Worm (Caenorhabditis elegans): ENCODE data around the gene rad-23.

Gene rad-23

DNA sequence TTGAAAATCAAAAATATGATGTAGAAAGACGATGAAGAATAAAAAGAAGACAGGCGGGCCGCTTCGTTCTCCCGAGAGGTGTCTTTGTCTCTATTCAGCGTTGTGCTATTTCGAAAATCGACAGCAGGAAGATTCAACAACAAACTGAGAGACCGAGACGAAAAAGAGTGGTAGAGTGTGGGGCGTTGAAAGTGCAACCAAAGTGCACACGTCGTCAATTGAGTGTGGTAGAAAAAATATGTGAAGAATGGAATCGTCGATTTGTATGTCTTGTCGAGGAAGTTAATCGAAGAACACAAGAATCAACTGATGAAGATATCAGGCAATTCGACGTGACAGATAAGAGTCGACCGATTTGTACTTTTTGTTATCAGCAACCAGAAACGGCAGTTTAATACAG, 33.4 kb downstream of the rad-23 start:
- TF ChIP-seq mbf-1 (tag; optimal IDR thresholded peaks at IDR 0.05) (no peak), peb-1 (tag; optimal IDR thresholded peaks at IDR 0.05) (no peak), sma-9 (GFP tag; optimal IDR thresholded peaks at IDR 0.05) (peak; percentile 97), sma-9 (tag; optimal IDR thresholded peaks at IDR 0.05) (no peak), nhr-11 (tag; optimal IDR thresholded peaks at IDR 0.05) (no peak), elt-3 (tag; optimal IDR thresholded peaks at IDR 0.05) (no peak), aly-2 (tag; optimal IDR thresholded peaks at IDR 0.05) (no peak), C34F6.9 (tag; optimal IDR thresholded peaks at IDR 0.05) (peak; percentile 47), lin-39 (tag; optimal IDR thresholded peaks at IDR 0.05) (no peak), unc-39 (tag; optimal IDR thresholded peaks at IDR 0.05) (no peak), lin-13 (GFP tag; optimal IDR thresholded peaks at IDR 0.05) (peak; percentile 35), snpc-4 (tag; optimal IDR thresholded peaks at IDR 0.05) (no peak), alr-1 (tag; optimal IDR thresholded peaks at IDR 0.05) (no peak), dmd-4 (tag; optimal IDR thresholded peaks at IDR 0.05) (no peak), F13H6.1 (tag; optimal IDR thresholded peaks at IDR 0.05) (peak; percentile 82), mdl-1 (tag; optimal IDR thresholded peaks at IDR 0.05) (peak in 1 of 2 experiments; percentile 41), fos-1 (tag; optimal IDR thresholded peaks at IDR 0.05) (peak; percentile 81), ZK546.5 (tag; optimal IDR thresholded peaks at IDR 0.05) (no peak), ztf-1 (GFP tag; conservative IDR thresholded peaks at IDR 0.05) (no peak), nhr-10 (tag; optimal IDR thresholded peaks at IDR 0.05) (no peak), sem-4 (tag; optimal IDR thresholded peaks at IDR 0.05) (peak; percentile 35), nhr-237 (tag; optimal IDR thresholded peaks at IDR 0.05) (no peak), ama-1 (optimal IDR thresholded peaks at IDR 0.05) (no peak), gmeb-1 (tag; optimal IDR thresholded peaks at IDR 0.05) (peak; percentile 46), egl-27 (tag; optimal IDR thresholded peaks at IDR 0.05) (peak; percentile 71), zag-1 (tag; optimal IDR thresholded peaks at IDR 0.05) (no peak), blmp-1 (tag; optimal IDR thresholded peaks at IDR 0.05; ENCODE audit: insufficient read depth) (peak; percentile 65), nhr-25 (tag; optimal IDR thresholded peaks at IDR 0.05) (peak; percentile 80), sma-3 (GFP tag; optimal IDR thresholded peaks at IDR 0.05) (peak; percentile 89), nhr-23 (tag; optimal IDR thresholded peaks at IDR 0.05) (no peak), lsy-2 (tag; optimal IDR thresholded peaks at IDR 0.05) (peak; percentile 17 to 60), nhr-12 (tag; optimal IDR thresholded peaks at IDR 0.05) (no peak), unc-62 (GFP tag; optimal IDR thresholded peaks at IDR 0.05) (no peak), unc-55 (GFP tag; optimal IDR thresholded peaks at IDR 0.05) (peak; percentile 46), mab-5 (tag; optimal IDR thresholded peaks at IDR 0.05) (no peak), nhr-129 (tag; optimal IDR thresholded peaks at IDR 0.05) (peak; percentile 69), ceh-82 (tag; optimal IDR thresholded peaks at IDR 0.05) (no peak), Y55F3AM.14 (GFP tag; optimal IDR thresholded peaks at IDR 0.05) (no peak), nhr-77 (tag; optimal IDR thresholded peaks at IDR 0.05) (no peak), skn-1 (tag; optimal IDR thresholded peaks at IDR 0.05) (no peak), elt-1 (tag; optimal IDR thresholded peaks at IDR 0.05) (no peak), crh-2 (tag; optimal IDR thresholded peaks at IDR 0.05) (peak; percentile 91), nhr-6 (tag; optimal IDR thresholded peaks at IDR 0.05) (no peak), ztf-11 (tag; optimal IDR thresholded peaks at IDR 0.05) (no peak), R02D3.7 (tag; optimal IDR thresholded peaks at IDR 0.05) (no peak), lin-11 (tag; optimal IDR thresholded peaks at IDR 0.05) (no peak), ztf-4 (tag; optimal IDR thresholded peaks at IDR 0.05) (no peak), nhr-21 (tag; optimal IDR thresholded peaks at IDR 0.05) (peak; percentile 78)

DNA sequence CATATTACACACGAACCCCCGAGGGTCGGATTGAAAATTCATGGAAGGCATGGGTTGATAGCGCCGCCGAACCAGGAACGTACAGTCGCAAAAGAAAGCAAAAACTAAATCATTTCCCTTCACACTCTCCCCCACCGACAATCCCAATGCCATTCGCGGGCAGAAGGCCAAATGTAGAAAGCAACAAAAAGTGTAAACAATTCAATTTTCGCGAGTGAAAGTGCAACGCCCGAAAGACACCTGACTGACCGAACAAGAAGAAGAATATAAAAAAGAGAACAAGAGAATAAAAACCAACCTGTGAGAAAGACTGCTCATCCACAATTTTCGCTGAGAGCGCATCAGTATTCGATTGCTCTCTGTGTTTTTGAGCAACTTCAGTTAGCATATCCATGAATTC, 34.8 kb downstream of the rad-23 start:
- TF ChIP-seq egl-27 (tag; optimal IDR thresholded peaks at IDR 0.05) (no peak), nhr-21 (tag; optimal IDR thresholded peaks at IDR 0.05) (peak; percentile 12), aly-2 (tag; optimal IDR thresholded peaks at IDR 0.05) (no peak), ztf-11 (tag; optimal IDR thresholded peaks at IDR 0.05) (no peak), blmp-1 (tag; optimal IDR thresholded peaks at IDR 0.05; ENCODE audit: insufficient read depth) (peak; percentile 98), ztf-1 (GFP tag; conservative IDR thresholded peaks at IDR 0.05) (no peak), alr-1 (tag; optimal IDR thresholded peaks at IDR 0.05) (no peak), unc-39 (tag; optimal IDR thresholded peaks at IDR 0.05) (no peak), elt-3 (tag; optimal IDR thresholded peaks at IDR 0.05) (no peak), nhr-12 (tag; optimal IDR thresholded peaks at IDR 0.05) (no peak), fos-1 (tag; optimal IDR thresholded peaks at IDR 0.05) (no peak), ama-1 (optimal IDR thresholded peaks at IDR 0.05) (peak; percentile 68), elt-1 (tag; optimal IDR thresholded peaks at IDR 0.05) (no peak), peb-1 (tag; optimal IDR thresholded peaks at IDR 0.05) (no peak), ZK546.5 (tag; optimal IDR thresholded peaks at IDR 0.05) (no peak), unc-62 (GFP tag; optimal IDR thresholded peaks at IDR 0.05) (no peak), mdl-1 (tag; optimal IDR thresholded peaks at IDR 0.05) (no peak), nhr-25 (tag; optimal IDR thresholded peaks at IDR 0.05) (peak; percentile 85), nhr-23 (tag; optimal IDR thresholded peaks at IDR 0.05) (no peak), nhr-10 (tag; optimal IDR thresholded peaks at IDR 0.05) (no peak), nhr-237 (tag; optimal IDR thresholded peaks at IDR 0.05) (no peak), R02D3.7 (tag; optimal IDR thresholded peaks at IDR 0.05) (no peak), lin-39 (tag; optimal IDR thresholded peaks at IDR 0.05) (no peak), nhr-129 (tag; optimal IDR thresholded peaks at IDR 0.05) (peak; percentile 34), crh-2 (tag; optimal IDR thresholded peaks at IDR 0.05) (peak; percentile 40), ceh-82 (tag; optimal IDR thresholded peaks at IDR 0.05) (no peak), C34F6.9 (tag; optimal IDR thresholded peaks at IDR 0.05) (peak; percentile 11), sem-4 (tag; optimal IDR thresholded peaks at IDR 0.05) (no peak), sma-9 (GFP tag; optimal IDR thresholded peaks at IDR 0.05) (peak; percentile 64), sma-9 (tag; optimal IDR thresholded peaks at IDR 0.05) (no peak), F13H6.1 (tag; optimal IDR thresholded peaks at IDR 0.05) (peak; percentile 16), mbf-1 (tag; optimal IDR thresholded peaks at IDR 0.05) (no peak), unc-55 (GFP tag; optimal IDR thresholded peaks at IDR 0.05) (no peak), gmeb-1 (tag; optimal IDR thresholded peaks at IDR 0.05) (no peak), snpc-4 (tag; optimal IDR thresholded peaks at IDR 0.05) (no peak), dmd-4 (tag; optimal IDR thresholded peaks at IDR 0.05) (no peak), ceh-16 (tag; optimal IDR thresholded peaks at IDR 0.05) (no peak), Y55F3AM.14 (GFP tag; optimal IDR thresholded peaks at IDR 0.05) (peak; percentile 60)
